Fruit fly (Drosophila melanogaster) whole organism, embryonic: Measurements from ENCODE around the gene CG6094.

ENCODE experiments used
- BEAF-32 ChIP-seq: fragments of 200-800 bp; sonication (Bioruptor generic); optimal IDR thresholded peaks from 3 replicates; lab custom pipeline; 2017; ENCODE audit warnings: missing biosample characterization, missing genetic modification characterization, mild to moderate bottlenecking, moderate library complexity, missing genetic modification reagents
- Bgb ChIP-seq: fragments of 200-800 bp; sonication (Bioruptor generic); IDR thresholded peaks from 2 replicates; pipeline ENCODE4 v1.3.6; 2022; ENCODE audit warnings: missing biosample characterization, missing genetic modification characterization; ENCODE audit not compliant: partially characterized antibody
- CG11093 ChIP-seq: fragments of 200-800 bp; sonication (Bioruptor generic); IDR thresholded peaks from 3 replicates; pipeline ENCODE4 v1.3.6; 2022; ENCODE audit warnings: missing biosample characterization, missing genetic modification characterization
- CG12744 ChIP-seq: fragments of 200-800 bp; sonication (Bioruptor generic); optimal IDR thresholded peaks from 2 replicates; lab custom pipeline; 2016; ENCODE audit warnings: missing biosample characterization, missing genetic modification characterization
- CG13287 ChIP-seq: fragments of 200-800 bp; sonication (Bioruptor generic); IDR thresholded peaks from 2 replicates; pipeline ENCODE4 v1.3.6; 2022; ENCODE audit warnings: missing biosample characterization, missing genetic modification characterization; ENCODE audit not compliant: partially characterized antibody
- CG14441 ChIP-seq: fragments of 200-800 bp; sonication (Bioruptor generic); IDR thresholded peaks from 2 replicates; pipeline ENCODE4 v1.3.6; 2022; ENCODE audit warnings: missing biosample characterization, missing genetic modification characterization
- CG14860 ChIP-seq: fragments of 200-800 bp; sonication (Bioruptor generic); IDR thresholded peaks from 3 replicates; pipeline ENCODE4 v1.3.6; 2022; ENCODE audit warnings: missing biosample characterization, missing genetic modification characterization; ENCODE audit not compliant: partially characterized antibody
- CG17359 ChIP-seq: fragments of 200-800 bp; sonication (Bioruptor generic); optimal IDR thresholded peaks from 3 replicates; lab custom pipeline; 2018; ENCODE audit warnings: missing biosample characterization, mild to moderate bottlenecking, missing genetic modification characterization, moderate library complexity
- CG17385 ChIP-seq: fragments of 200-800 bp; sonication (Bioruptor generic); optimal IDR thresholded peaks from 3 replicates; lab custom pipeline; 2018; ENCODE audit warnings: missing biosample characterization, mild to moderate bottlenecking, missing genetic modification characterization
- CG30431 ChIP-seq: fragments of 200-800 bp; sonication (Bioruptor generic); optimal IDR thresholded peaks from 2 replicates; lab custom pipeline; 2017; ENCODE audit warnings: missing biosample characterization, missing genetic modification characterization
- CG34224 ChIP-seq: fragments of 200-800 bp; sonication (Bioruptor generic); IDR thresholded peaks from 3 replicates; pipeline ENCODE4 v1.3.6; 2022; ENCODE audit warnings: missing biosample characterization, missing genetic modification characterization; ENCODE audit not compliant: partially characterized antibody
- CG3995 ChIP-seq: fragments of 200-800 bp; sonication (Bioruptor generic); optimal IDR thresholded peaks from 3 replicates; lab custom pipeline; 2016; ENCODE audit warnings: missing biosample characterization, missing genetic modification characterization
- CTCF ChIP-seq: fragments of 200-800 bp; sonication (Bioruptor generic); optimal IDR thresholded peaks from 2 replicates; lab custom pipeline; 2017; ENCODE audit warnings: missing biosample characterization, mild to moderate bottlenecking, missing genetic modification characterization, moderate library complexity
- Dll ChIP-seq: fragments of 200-800 bp; sonication (Bioruptor generic); IDR thresholded peaks from 4 replicates; pipeline ENCODE4 v1.3.6; 2022; ENCODE audit warnings: missing biosample characterization, missing genetic modification characterization; ENCODE audit not compliant: partially characterized antibody
- Dp ChIP-seq: fragments of 200-800 bp; sonication (Bioruptor generic); optimal IDR thresholded peaks from 2 replicates; lab custom pipeline; 2018; ENCODE audit warnings: missing biosample characterization, mild to moderate bottlenecking, missing genetic modification characterization, moderate library complexity
- E2f2 ChIP-seq: fragments of 200-800 bp; sonication (Bioruptor generic); IDR thresholded peaks from 2 replicates; pipeline ENCODE4 v1.3.6; 2022; ENCODE audit warnings: missing biosample characterization, missing genetic modification characterization
- HLH4C ChIP-seq: fragments of 200-800 bp; sonication (Bioruptor generic); IDR thresholded peaks from 3 replicates; pipeline ENCODE4 v1.3.6; 2022; ENCODE audit warnings: missing biosample characterization, missing genetic modification characterization; ENCODE audit not compliant: partially characterized antibody
- HmgD ChIP-seq: fragments of 200-800 bp; sonication (Bioruptor generic); optimal IDR thresholded peaks from 3 replicates; lab custom pipeline; 2016; ENCODE audit warnings: missing biosample characterization, missing genetic modification characterization
- Hr3 ChIP-seq: fragments of 200-800 bp; sonication (Bioruptor generic); optimal IDR thresholded peaks from 3 replicates; lab custom pipeline; 2016; ENCODE audit warnings: missing biosample characterization, missing genetic modification characterization
- MBD-R2 ChIP-seq: fragments of 200-800 bp; sonication (Bioruptor generic); IDR thresholded peaks from 2 replicates; pipeline ENCODE4 v1.3.6; 2022; ENCODE audit warnings: missing biosample characterization, missing genetic modification characterization
- Myb ChIP-seq: fragments of 200-800 bp; sonication (Bioruptor generic); optimal IDR thresholded peaks from 2 replicates; lab custom pipeline; 2016; ENCODE audit warnings: missing biosample characterization, missing genetic modification characterization
- NfI ChIP-seq: fragments of 200-800 bp; sonication (Bioruptor generic); optimal IDR thresholded peaks from 3 replicates; lab custom pipeline; 2018; ENCODE audit warnings: missing biosample characterization, mild to moderate bottlenecking, missing genetic modification characterization, moderate library complexity
- Opbp ChIP-seq: fragments of 200-800 bp; sonication (Bioruptor generic); IDR thresholded peaks from 3 replicates; pipeline ENCODE4 v1.3.6; 2022; ENCODE audit warnings: missing biosample characterization, missing genetic modification characterization; ENCODE audit not compliant: partially characterized antibody
- Scr ChIP-seq: fragments of 200-800 bp; sonication (Bioruptor generic); IDR thresholded peaks from 2 replicates; pipeline ENCODE4 v1.3.6; 2022; ENCODE audit warnings: missing biosample characterization, missing genetic modification characterization; ENCODE audit not compliant: partially characterized antibody
- Sry-δ ChIP-seq: fragments of 200-800 bp; sonication (Bioruptor generic); optimal IDR thresholded peaks from 2 replicates; lab custom pipeline; 2016; ENCODE audit warnings: missing biosample characterization, missing genetic modification characterization
- amos ChIP-seq: fragments of 200-800 bp; sonication (Bioruptor generic); IDR thresholded peaks from 2 replicates; pipeline ENCODE4 v1.3.6; 2022; ENCODE audit warnings: missing biosample characterization, missing genetic modification characterization; ENCODE audit not compliant: partially characterized antibody
- ato ChIP-seq: fragments of 200-800 bp; sonication (Bioruptor generic); IDR thresholded peaks from 2 replicates; pipeline ENCODE4 v1.3.6; 2022; ENCODE audit warnings: missing biosample characterization, missing genetic modification characterization; ENCODE audit not compliant: partially characterized antibody
- bab2 ChIP-seq: fragments of 200-800 bp; sonication (Bioruptor generic); optimal IDR thresholded peaks from 2 replicates; lab custom pipeline; 2016; ENCODE audit warnings: missing biosample characterization, missing genetic modification characterization
- bbx ChIP-seq: fragments of 200-800 bp; sonication (Bioruptor generic); IDR thresholded peaks from 2 replicates; pipeline ENCODE4 v1.3.6; 2022; ENCODE audit warnings: missing biosample characterization, missing genetic modification characterization; ENCODE audit not compliant: partially characterized antibody
- btn ChIP-seq: fragments of 200-800 bp; sonication (Bioruptor generic); optimal IDR thresholded peaks from 2 replicates; lab custom pipeline; 2016; ENCODE audit warnings: missing biosample characterization, missing genetic modification characterization
- eve ChIP-seq, 2 experiments: fragments of >200 bp; optimal IDR thresholded peaks; 2 replicates each; lab custom pipeline; 2017; ENCODE audit warnings: missing biosample characterization in 2 of 2, missing genetic modification characterization in 2 of 2
- gsb ChIP-seq: fragments of 200-800 bp; sonication (Bioruptor generic); IDR thresholded peaks from 2 replicates; pipeline ENCODE4 v1.3.6; 2022; ENCODE audit warnings: missing biosample characterization, missing genetic modification characterization
- ham ChIP-seq: fragments of 200-800 bp; sonication (Bioruptor generic); IDR thresholded peaks from 2 replicates; pipeline ENCODE4 v1.3.6; 2022; ENCODE audit warnings: missing biosample characterization, missing genetic modification characterization
- kni ChIP-seq: fragments of 200-800 bp; sonication (Bioruptor generic); optimal IDR thresholded peaks from 3 replicates; lab custom pipeline; 2017; ENCODE audit warnings: mild to moderate bottlenecking, missing biosample characterization, missing genetic modification reagents, missing genetic modification characterization
- lbe ChIP-seq: fragments of 200-800 bp; sonication (Bioruptor generic); optimal IDR thresholded peaks from 2 replicates; lab custom pipeline; 2016; ENCODE audit warnings: missing biosample characterization, mild to moderate bottlenecking, missing genetic modification characterization
- nerfin-2 ChIP-seq: fragments of 200-800 bp; sonication (Bioruptor generic); IDR thresholded peaks from 2 replicates; pipeline ENCODE4 v1.3.6; 2022; ENCODE audit warnings: missing biosample characterization, missing genetic modification characterization; ENCODE audit not compliant: partially characterized antibody
- onecut ChIP-seq: fragments of 200-800 bp; sonication (Bioruptor generic); IDR thresholded peaks from 2 replicates; pipeline ENCODE4 v1.3.6; 2022; ENCODE audit warnings: missing biosample characterization, missing genetic modification characterization
- pzg ChIP-seq: fragments of 200-800 bp; sonication (Bioruptor generic); optimal IDR thresholded peaks from 3 replicates; lab custom pipeline; 2018; ENCODE audit warnings: missing biosample characterization, mild to moderate bottlenecking, missing genetic modification characterization, moderate library complexity
- ro ChIP-seq: fragments of 200-800 bp; sonication (Bioruptor generic); IDR thresholded peaks from 2 replicates; pipeline ENCODE4 v1.3.6; 2022; ENCODE audit warnings: missing biosample characterization, missing genetic modification characterization
- row ChIP-seq: fragments of 200-800 bp; sonication (Bioruptor generic); IDR thresholded peaks from 3 replicates; pipeline ENCODE4 v1.3.6; 2022; ENCODE audit warnings: missing biosample characterization, missing genetic modification characterization
- sna ChIP-seq: fragments of 200-800 bp; sonication (Bioruptor generic); IDR thresholded peaks from 2 replicates; pipeline ENCODE4 v1.3.6; 2022; ENCODE audit warnings: missing biosample characterization, missing genetic modification characterization; ENCODE audit not compliant: partially characterized antibody
- so ChIP-seq: fragments of 200-800 bp; sonication (Bioruptor generic); IDR thresholded peaks from 3 replicates; pipeline ENCODE4 v1.3.6; 2022; ENCODE audit warnings: missing biosample characterization, missing genetic modification characterization
- sug ChIP-seq: fragments of 200-800 bp; optimal IDR thresholded peaks from 2 replicates; lab custom pipeline; 2019; ENCODE audit warnings: missing biosample characterization, mild to moderate bottlenecking, missing genetic modification characterization, moderate library complexity
- trem ChIP-seq: fragments of 200-800 bp; optimal IDR thresholded peaks from 3 replicates; lab custom pipeline; 2019; ENCODE audit warnings: missing biosample characterization, mild to moderate bottlenecking, missing genetic modification characterization, moderate library complexity
- unc-4 ChIP-seq: fragments of 200-800 bp; sonication (Bioruptor generic); IDR thresholded peaks from 2 replicates; pipeline ENCODE4 v1.3.6; 2022; ENCODE audit warnings: missing biosample characterization, missing genetic modification characterization; ENCODE audit not compliant: partially characterized antibody
- wek ChIP-seq: fragments of 200-800 bp; sonication (Bioruptor generic); optimal IDR thresholded peaks from 3 replicates; lab custom pipeline; 2018; ENCODE audit warnings: missing biosample characterization, mild to moderate bottlenecking, missing genetic modification characterization, moderate library complexity

CG6094 gene

DNA sequence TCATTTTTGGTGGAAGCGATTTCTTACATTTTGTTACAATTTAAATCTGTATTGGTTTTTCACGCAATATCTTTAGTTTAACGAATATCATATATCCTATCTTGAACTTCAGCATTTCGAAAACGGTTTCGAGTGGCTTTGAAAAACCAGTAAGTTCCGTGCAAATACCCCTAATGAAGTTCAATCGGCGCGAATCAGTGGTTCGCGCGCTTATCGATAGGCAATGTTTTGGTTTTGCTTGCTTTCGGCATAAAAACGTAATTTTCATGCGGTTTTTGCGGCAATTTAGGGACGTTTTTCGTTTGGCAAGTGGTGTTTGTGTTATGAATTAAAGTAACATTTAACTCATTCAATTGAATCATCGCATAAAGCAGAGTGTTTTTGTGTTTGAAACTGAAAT is 30.0 kb upstream of the CG6094 start, which contains the start of gene RluA-2 (continued):
- peak; percentile 33 for TF ChIP-seq BEAF-32 (GFP tag; lab: Kevin White, UChicago)
- TF ChIP-seq sna (GFP tag; lab: Robert Waterston, UW), result 0 out of 2 replicates have a peak, but pooled peaks have one; percentile 40
- TF ChIP-seq eve (GFP tag; optimal IDR thresholded peaks at IDR 0.05; lab: Kevin White, UChicago), result peak in 1 of 2 experiments; percentile 26
- peak; percentile 18; the same call in 1 of the 2 replicates for TF ChIP-seq amos
- no peak for TF ChIP-seq CG30431 (GFP tag; lab: Kevin White, UChicago)
- TF ChIP-seq MBD-R2, result peak; percentile 52; the same call in 1 of the 2 replicates
- TF ChIP-seq gsb (GFP tag; lab: Robert Waterston, UW), result no peak
- TF ChIP-seq ham (GFP tag; lab: Robert Waterston, UW), result no peak
- TF ChIP-seq wek (GFP tag; lab: Kevin White, UChicago), result peak; percentile 94
- TF ChIP-seq Sry-δ (GFP tag; lab: Kevin White, UChicago), result no peak
- TF ChIP-seq E2f2 (GFP tag; lab: Robert Waterston, UW), result peak; percentile 48
- peak; percentile 22 for TF ChIP-seq pzg (GFP tag; lab: Kevin White, UChicago)
- TF ChIP-seq row (GFP tag; lab: Robert Waterston, UW), result 0 out of 3 replicates have a peak, but pooled peaks have one; percentile 11
- TF ChIP-seq CG13287 (GFP tag; lab: Robert Waterston, UW), result peak; percentile 61
- peak; percentile 81 for TF ChIP-seq Myb (GFP tag; lab: Kevin White, UChicago)
- peak; percentile 53; the same call in 1 of the 2 replicates for TF ChIP-seq Scr (GFP tag; lab: Robert Waterston, UW)

DNA sequence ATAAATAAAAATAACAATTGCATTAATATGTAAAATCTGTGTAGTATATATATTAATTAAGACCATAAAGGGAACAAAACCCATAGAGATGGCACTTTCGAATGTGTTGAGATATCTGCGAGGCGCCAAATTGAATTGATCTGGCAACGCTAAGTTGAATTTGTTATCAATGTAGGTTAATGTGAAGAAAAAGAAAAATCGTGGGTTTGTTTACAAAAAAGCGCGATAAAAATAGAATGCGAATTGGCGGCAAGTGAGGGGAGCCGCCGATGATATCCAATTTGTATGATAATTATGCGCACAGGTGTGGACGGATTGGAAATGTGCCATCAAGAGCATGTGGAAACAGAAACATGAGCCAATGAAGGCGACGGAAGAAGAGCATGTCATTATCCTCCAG is 27.0 kb upstream of the CG6094 start:
- TF ChIP-seq kni, result peak; percentile 44
- peak; percentile 34; the same call in 1 of the 2 replicates for TF ChIP-seq Bgb (GFP tag; lab: Robert Waterston, UW)
- TF ChIP-seq Opbp (GFP tag; lab: Robert Waterston, UW), result peak; percentile 23; the same call in 1 of the 3 replicates
- no peak for TF ChIP-seq CG3995 (GFP tag; lab: Kevin White, UChicago)
- peak; percentile 82 for TF ChIP-seq Hr3
- peak; percentile 4 for TF ChIP-seq HmgD (GFP tag; lab: Kevin White, UChicago)
- TF ChIP-seq amos, result peak; percentile 49; the same call in 1 of the 2 replicates
- TF ChIP-seq CG14441 (GFP tag; lab: Robert Waterston, UW), result no peak
- TF ChIP-seq CG11093 (GFP tag; lab: Robert Waterston, UW), result no peak
- peak; percentile 46 for TF ChIP-seq CG34224
- peak; percentile 29 for TF ChIP-seq CTCF (GFP tag; lab: Kevin White, UChicago)
- no peak for TF ChIP-seq ro (GFP tag; lab: Robert Waterston, UW)
- TF ChIP-seq sug (tag; lab: Kevin White, UChicago), result peak; percentile 26
- no peak for TF ChIP-seq NfI (GFP tag; lab: Kevin White, UChicago)
- peak; percentile 63 for TF ChIP-seq trem (tag; lab: Kevin White, UChicago)
- peak; percentile 99 for TF ChIP-seq Dp (GFP tag; lab: Kevin White, UChicago)
- peak; percentile 73 for TF ChIP-seq bbx (GFP tag; lab: Robert Waterston, UW)
- peak; percentile 21; the same call in 1 of the 3 replicates for TF ChIP-seq HLH4C
- TF ChIP-seq CG13287 (GFP tag; lab: Robert Waterston, UW), result peak; percentile 74
- no peak for TF ChIP-seq onecut (GFP tag; lab: Robert Waterston, UW)
- peak; percentile 58 for TF ChIP-seq pzg (GFP tag; lab: Kevin White, UChicago)
- peak; percentile 49 for TF ChIP-seq lbe (GFP tag; lab: Kevin White, UChicago)
- TF ChIP-seq E2f2 (GFP tag; lab: Robert Waterston, UW), result peak; percentile 97
- peak; percentile 80 for TF ChIP-seq Sry-δ (GFP tag; lab: Kevin White, UChicago)
- TF ChIP-seq so (GFP tag; lab: Robert Waterston, UW), result peak; percentile 67; the same call in 2 of the 3 replicates
- no peak for TF ChIP-seq CG12744 (GFP tag; lab: Kevin White, UChicago)
- 0 out of 2 replicates have a peak, but pooled peaks have one; percentile 14 for TF ChIP-seq ato (GFP tag; lab: Robert Waterston, UW)
- TF ChIP-seq nerfin-2 (GFP tag; lab: Robert Waterston, UW), result peak; percentile 11; the same call in 1 of the 2 replicates
- no peak for TF ChIP-seq CG14860 (GFP tag; lab: Robert Waterston, UW)
- peak; percentile 64; the same call in 3 of the 4 replicates for TF ChIP-seq Dll (GFP tag; lab: Robert Waterston, UW)
- TF ChIP-seq btn (GFP tag; lab: Kevin White, UChicago), result no peak
- no peak for TF ChIP-seq bab2 (GFP tag; lab: Kevin White, UChicago)
- peak; percentile 45; the same call in 1 of the 2 replicates for TF ChIP-seq unc-4 (GFP tag; lab: Robert Waterston, UW)
- peak; percentile 41 for TF ChIP-seq CG17385 (GFP tag; lab: Kevin White, UChicago)
- peak; percentile 19 for TF ChIP-seq CG17359 (tag; lab: Kevin White, UChicago)
